Worm (Caenorhabditis elegans) whole organism, L3 larva: ENCODE results near the gene mlt-4.
A peak's percentile ranks its signal among the peaks of the same experiment; 100 is the strongest.

Experiments used
- ceh-82 ChIP-seq: fragments of 150-350 bp; optimal IDR thresholded peaks from 2 replicates; lab custom pipeline; 2014; ENCODE audit warnings: missing biosample characterization, missing genetic modification characterization
- elt-3 ChIP-seq, 3 experiments: fragments of 150-350 bp in 1 of 3; sonication (generic microtip) in 2 of 3; optimal IDR thresholded peaks; 2 replicates in 2 of 3; 4 replicates in 1 of 3; lab custom pipeline; 2014 to 2017; ENCODE audit warnings: missing biosample characterization in 3 of 3, missing genetic modification characterization in 3 of 3
- fos-1 ChIP-seq: fragments of 150-350 bp; optimal IDR thresholded peaks from 2 replicates; lab custom pipeline; 2014; ENCODE audit warnings: missing biosample characterization, missing genetic modification characterization
- lin-39 ChIP-seq: fragments of 150-350 bp; optimal IDR thresholded peaks from 2 replicates; lab custom pipeline; 2018; ENCODE audit warnings: missing biosample characterization, missing genetic modification reagents, missing genetic modification characterization
- nhr-11 ChIP-seq: fragments of 150-350 bp; optimal IDR thresholded peaks from 2 replicates; lab custom pipeline; 2014; ENCODE audit warnings: missing biosample characterization, missing genetic modification characterization
- nhr-237 ChIP-seq: fragments of 150-350 bp; optimal IDR thresholded peaks from 2 replicates; lab custom pipeline; 2014; ENCODE audit warnings: missing biosample characterization, missing genetic modification characterization
- nhr-77 ChIP-seq: fragments of 150-350 bp; optimal IDR thresholded peaks from 2 replicates; lab custom pipeline; 2014; ENCODE audit warnings: missing biosample characterization, missing genetic modification characterization
- pha-4 ChIP-seq: fragments of 150-350 bp; optimal IDR thresholded peaks from 2 replicates; lab custom pipeline; 2014; ENCODE audit warnings: missing biosample characterization, missing genetic modification reagents, missing genetic modification characterization
- pqm-1 ChIP-seq: fragments of 150-350 bp; optimal IDR thresholded peaks from 2 replicates; lab custom pipeline; 2017; ENCODE audit warnings: missing biosample characterization, missing genetic modification characterization, inconsistent platforms
- snpc-4 ChIP-seq: fragments of 150-350 bp; optimal IDR thresholded peaks from 2 replicates; lab custom pipeline; 2014; ENCODE audit warnings: missing biosample characterization, missing genetic modification characterization

ce11 chrV:20269661-20270137 lies 19.5 kb downstream of the mlt-4 start, which contains the start of the genes prmt-1 and cdkr-3:
- TF ChIP-seq snpc-4 (tag; lab: Kevin White, UChicago) (peak; percentile 15), elt-3 (tag; optimal IDR thresholded peaks at IDR 0.05; lab: Kevin White, UChicago) (no peak), nhr-237 (tag; lab: Kevin White, UChicago) (no peak), lin-39 (peak; percentile 53), nhr-77 (tag; lab: Kevin White, UChicago) (no peak), pqm-1 (peak; percentile 12), nhr-11 (tag; lab: Kevin White, UChicago) (no peak), ceh-82 (tag; lab: Kevin White, UChicago) (no peak), pha-4 (tag; lab: Kevin White, UChicago) (peak; percentile 75), fos-1 (tag; lab: Kevin White, UChicago) (no peak)
